Worm (Caenorhabditis elegans): ENCODE data around the gene F41C6.7.

ce11 chrX:6905581-6905980 lies 20.5 kb upstream of the F41C6.7 start:
- TF ChIP-seq ama-1 (optimal IDR thresholded peaks at IDR 0.05) (no peak), tbx-37 (GFP tag; conservative IDR thresholded peaks at IDR 0.05) (no peak), F13C5.2 (tag; optimal IDR thresholded peaks at IDR 0.05) (no peak), hnd-1 (tag; optimal IDR thresholded peaks at IDR 0.05) (no peak)

All from whole organism, early embryonic.